Fruit fly (Drosophila melanogaster) whole organism, prepupa: ENCODE data around the gene CG2247.

Source experiments
- Blimp-1 ChIP-seq: fragments of 200-800 bp; sonication (Bioruptor generic); optimal IDR thresholded peaks from 3 replicates; lab custom pipeline; 2017; ENCODE audit warnings: missing biosample characterization, missing genetic modification characterization, mild to moderate bottlenecking, moderate library complexity, missing genetic modification reagents
- CG10631 ChIP-seq: fragments of 200-800 bp; sonication (Bioruptor generic); optimal IDR thresholded peaks from 2 replicates; lab custom pipeline; 2016; ENCODE audit warnings: missing biosample characterization, missing genetic modification characterization
- CG10669 ChIP-seq: fragments of 200-800 bp; sonication (Bioruptor generic); optimal IDR thresholded peaks from 3 replicates; lab custom pipeline; 2018; ENCODE audit warnings: missing biosample characterization, mild to moderate bottlenecking, missing genetic modification characterization, moderate library complexity
- CG11294 ChIP-seq: fragments of 200-800 bp; sonication (Bioruptor generic); IDR thresholded peaks from 2 replicates; pipeline ENCODE4 v1.3.6; 2022; ENCODE audit warnings: missing biosample characterization, missing genetic modification characterization
- CG11762 ChIP-seq: fragments of 200-800 bp; sonication (Bioruptor generic); optimal IDR thresholded peaks from 3 replicates; lab custom pipeline; 2016; ENCODE audit warnings: missing biosample characterization, missing genetic modification characterization; ENCODE audit not compliant: insufficient read depth
- CG15336 ChIP-seq: fragments of 200-800 bp; sonication (Bioruptor generic); IDR thresholded peaks from 2 replicates; pipeline ENCODE4 v1.3.6; 2022; ENCODE audit warnings: missing biosample characterization, missing genetic modification characterization
- CG16779 ChIP-seq: fragments of 200-800 bp; sonication (Bioruptor generic); optimal IDR thresholded peaks from 3 replicates; lab custom pipeline; 2017; ENCODE audit warnings: missing biosample characterization, mild to moderate bottlenecking, missing genetic modification characterization
- CG3032 ChIP-seq: fragments of 200-800 bp; optimal IDR thresholded peaks from 2 replicates; lab custom pipeline; 2019; ENCODE audit warnings: missing biosample characterization, mild to moderate bottlenecking, missing genetic modification characterization, moderate library complexity
- CG31627 ChIP-seq: fragments of 200-800 bp; sonication (Bioruptor generic); optimal IDR thresholded peaks from 3 replicates; lab custom pipeline; 2016; ENCODE audit warnings: missing biosample characterization, missing genetic modification characterization
- CG32006 ChIP-seq: fragments of 200-800 bp; sonication (Bioruptor generic); optimal IDR thresholded peaks from 3 replicates; lab custom pipeline; 2017; ENCODE audit warnings: missing biosample characterization, mild to moderate bottlenecking, missing genetic modification characterization
- CG34406 ChIP-seq: fragments of 200-800 bp; sonication (Bioruptor generic); optimal IDR thresholded peaks from 3 replicates; lab custom pipeline; 2016; ENCODE audit warnings: missing biosample characterization, missing genetic modification characterization
- CG3919 ChIP-seq: fragments of 200-800 bp; sonication (Bioruptor generic); optimal IDR thresholded peaks from 3 replicates; lab custom pipeline; 2016; ENCODE audit warnings: missing biosample characterization, missing genetic modification characterization
- CG4318 ChIP-seq: fragments of 200-800 bp; sonication (Bioruptor generic); optimal IDR thresholded peaks from 3 replicates; lab custom pipeline; 2017; ENCODE audit warnings: missing biosample characterization, mild to moderate bottlenecking, missing genetic modification characterization
- CG6163 ChIP-seq: fragments of 200-800 bp; sonication (Bioruptor generic); IDR thresholded peaks from 3 replicates; pipeline ENCODE4 v1.3.6; 2022; ENCODE audit warnings: missing biosample characterization, missing genetic modification characterization
- CG6276 ChIP-seq: fragments of 200-800 bp; sonication (Bioruptor generic); optimal IDR thresholded peaks from 2 replicates; lab custom pipeline; 2017; ENCODE audit warnings: missing biosample characterization, mild to moderate bottlenecking, missing genetic modification characterization
- CG6792 ChIP-seq: fragments of 200-800 bp; sonication (Bioruptor generic); optimal IDR thresholded peaks from 3 replicates; lab custom pipeline; 2016; ENCODE audit warnings: missing biosample characterization, missing genetic modification characterization
- CG6808 ChIP-seq: fragments of 200-800 bp; sonication (Bioruptor generic); optimal IDR thresholded peaks from 3 replicates; lab custom pipeline; 2017; ENCODE audit warnings: missing biosample characterization, missing genetic modification characterization, mild to moderate bottlenecking, moderate library complexity, missing genetic modification reagents
- CG6854 ChIP-seq: fragments of 200-800 bp; sonication (Bioruptor generic); optimal IDR thresholded peaks from 2 replicates; lab custom pipeline; 2017; ENCODE audit warnings: missing biosample characterization, mild to moderate bottlenecking, missing genetic modification characterization
- CG7368 ChIP-seq: fragments of 200-800 bp; sonication (Bioruptor generic); optimal IDR thresholded peaks from 3 replicates; lab custom pipeline; 2016; ENCODE audit warnings: missing biosample characterization, missing genetic modification characterization
- CG8119 ChIP-seq: fragments of 200-800 bp; sonication (Bioruptor generic); IDR thresholded peaks from 3 replicates; pipeline ENCODE4 v1.3.6; 2022; ENCODE audit warnings: missing biosample characterization, missing genetic modification characterization
- CG8319 ChIP-seq: fragments of 200-800 bp; sonication (Bioruptor generic); optimal IDR thresholded peaks from 3 replicates; lab custom pipeline; 2016; ENCODE audit warnings: missing biosample characterization, missing genetic modification characterization
- CG8632 ChIP-seq: fragments of 200-800 bp; sonication (Bioruptor generic); optimal IDR thresholded peaks from 3 replicates; lab custom pipeline; 2016; ENCODE audit warnings: missing biosample characterization, missing genetic modification characterization
- Eip75B ChIP-seq: fragments of 200-800 bp; sonication (Bioruptor generic); optimal IDR thresholded peaks from 3 replicates; lab custom pipeline; 2016; ENCODE audit warnings: missing biosample characterization, missing genetic modification characterization
- Eip78C ChIP-seq: fragments of 200-800 bp; sonication (Bioruptor generic); peaks from one replicate; lab custom pipeline; 2016; ENCODE audit warnings: missing biosample characterization, missing genetic modification characterization
- Ets21C ChIP-seq: fragments of 200-800 bp; sonication (Bioruptor generic); optimal IDR thresholded peaks from 3 replicates; lab custom pipeline; 2016; ENCODE audit warnings: missing biosample characterization, missing genetic modification characterization
- Hr38 ChIP-seq: sonication (Bioruptor generic); optimal IDR thresholded peaks from 2 replicates; lab custom pipeline; 2016; ENCODE audit warnings: missing biosample characterization, missing genetic modification characterization
- Hr39 ChIP-seq: fragments of 200-800 bp; sonication (Bioruptor generic); optimal IDR thresholded peaks from 2 replicates; lab custom pipeline; 2016; ENCODE audit warnings: missing biosample characterization, missing genetic modification characterization
- Met ChIP-seq: fragments of 200-800 bp; sonication (Bioruptor generic); optimal IDR thresholded peaks from 3 replicates; lab custom pipeline; 2016; ENCODE audit warnings: missing biosample characterization, missing genetic modification characterization
- Smox ChIP-seq: fragments of 200-800 bp; sonication (Bioruptor generic); optimal IDR thresholded peaks from 3 replicates; lab custom pipeline; 2016; ENCODE audit warnings: missing biosample characterization, missing genetic modification characterization
- Sox102F ChIP-seq: fragments of 200-800 bp; sonication (Bioruptor generic); optimal IDR thresholded peaks from 2 replicates; lab custom pipeline; 2016; ENCODE audit warnings: missing biosample characterization, mild to moderate bottlenecking, missing genetic modification characterization
- Sox14 ChIP-seq: fragments of 200-800 bp; sonication (Bioruptor generic); optimal IDR thresholded peaks from 3 replicates; lab custom pipeline; 2016; ENCODE audit warnings: missing biosample characterization, missing genetic modification characterization
- Sox15 ChIP-seq: fragments of 200-800 bp; sonication (Bioruptor generic); optimal IDR thresholded peaks from 3 replicates; lab custom pipeline; 2016; ENCODE audit warnings: missing biosample characterization, missing genetic modification characterization
- cyc ChIP-seq: fragments of 200-800 bp; sonication (Bioruptor generic); optimal IDR thresholded peaks from 3 replicates; lab custom pipeline; 2016; ENCODE audit warnings: missing biosample characterization, missing genetic modification characterization
- dac ChIP-seq: fragments of 200-800 bp; sonication (Bioruptor generic); optimal IDR thresholded peaks from 2 replicates; lab custom pipeline; 2017; ENCODE audit warnings: missing biosample characterization, mild to moderate bottlenecking, missing genetic modification characterization
- dsx ChIP-seq: fragments of 200-800 bp; optimal IDR thresholded peaks from 3 replicates; lab custom pipeline; 2019; ENCODE audit warnings: missing biosample characterization, mild to moderate bottlenecking, missing genetic modification characterization, moderate library complexity; ENCODE audit not compliant: poor library complexity, severe bottlenecking
- esn ChIP-seq: fragments of 200-800 bp; sonication (Bioruptor generic); optimal IDR thresholded peaks from 2 replicates; lab custom pipeline; 2016; ENCODE audit warnings: missing biosample characterization, mild to moderate bottlenecking, missing genetic modification characterization, moderate library complexity
- fd59A ChIP-seq: fragments of 200-800 bp; sonication (Bioruptor generic); optimal IDR thresholded peaks from 2 replicates; lab custom pipeline; 2017; ENCODE audit warnings: missing biosample characterization, mild to moderate bottlenecking, missing genetic modification characterization, missing genetic modification reagents
- fd85E ChIP-seq: fragments of 200-800 bp; sonication (Bioruptor generic); optimal IDR thresholded peaks from 3 replicates; lab custom pipeline; 2016; ENCODE audit warnings: missing biosample characterization, missing genetic modification characterization
- fkh ChIP-seq: fragments of 200-800 bp; sonication (Bioruptor generic); optimal IDR thresholded peaks from 3 replicates; lab custom pipeline; 2017; ENCODE audit warnings: missing biosample characterization, mild to moderate bottlenecking, missing genetic modification characterization, moderate library complexity
- net ChIP-seq: fragments of 200-800 bp; sonication (Bioruptor generic); optimal IDR thresholded peaks from 3 replicates; lab custom pipeline; 2016; ENCODE audit warnings: missing biosample characterization, missing genetic modification characterization
- pdm3 ChIP-seq: fragments of 200-800 bp; sonication (Bioruptor generic); optimal IDR thresholded peaks from 3 replicates; lab custom pipeline; 2016; ENCODE audit warnings: missing biosample characterization, missing genetic modification characterization
- topi ChIP-seq: fragments of 200-800 bp; sonication (Bioruptor generic); optimal IDR thresholded peaks from 3 replicates; lab custom pipeline; 2016; ENCODE audit warnings: missing biosample characterization, missing genetic modification characterization
- vri ChIP-seq: fragments of 200-800 bp; sonication (Bioruptor generic); optimal IDR thresholded peaks from 3 replicates; lab custom pipeline; 2016; ENCODE audit warnings: missing biosample characterization, mild to moderate bottlenecking, missing genetic modification characterization

Gene CG2247

dm6 chrX:11611645-11612079, at the start of gene CG2247, which contains the start of gene CG1703:
TSS of gene CG2247 (minus strand) at chrX:11611652.
TSS of gene CG1703 (plus strand) at chrX:11611927.
- TF ChIP-seq CG10631 (GFP tag; lab: Kevin White, UChicago) (no peak), dsx (GFP tag; lab: Kevin White, UChicago) (no peak), CG16779 (no peak), Hr39 (no peak), CG3919 (GFP tag; lab: Kevin White, UChicago) (no peak), CG32006 (GFP tag; lab: Kevin White, UChicago) (no peak), CG4318 (no peak), CG11762 (GFP tag; lab: Kevin White, UChicago) (no peak)

dm6 chrX:11660476-11660875, 49.0 kb upstream of the CG2247 start:
- TF ChIP-seq CG6854 (GFP tag; lab: Kevin White, UChicago): peak; percentile 29
- peak; percentile 58 for TF ChIP-seq CG7368 (GFP tag; lab: Kevin White, UChicago)
- peak; percentile 26 for TF ChIP-seq net
- no peak for TF ChIP-seq dac
- peak; percentile 7 for TF ChIP-seq cyc
- TF ChIP-seq CG8319: peak; percentile 7
- peak; percentile 50 for TF ChIP-seq CG34406 (GFP tag; lab: Kevin White, UChicago)
- TF ChIP-seq Sox15 (GFP tag; lab: Kevin White, UChicago): no peak
- TF ChIP-seq CG8119: no peak
- peak; percentile 46 for TF ChIP-seq esn
- TF ChIP-seq Eip78C (GFP tag; lab: Kevin White, UChicago): peak; percentile 76
- peak; percentile 28 for TF ChIP-seq Eip75B (GFP tag; lab: Kevin White, UChicago)
- TF ChIP-seq CG6808 (GFP tag; lab: Kevin White, UChicago): no peak
- peak; percentile 2 for TF ChIP-seq Blimp-1
- peak; percentile 39 for TF ChIP-seq Sox102F
- TF ChIP-seq CG15336 (GFP tag; lab: Robert Waterston, UW): no peak
- TF ChIP-seq CG10669 (GFP tag; lab: Kevin White, UChicago): peak; percentile 38
- peak; percentile 50 for TF ChIP-seq CG6792
- peak; percentile 41 for TF ChIP-seq CG8632 (GFP tag; lab: Kevin White, UChicago)
- TF ChIP-seq fd59A: no peak
- peak; percentile 18 for TF ChIP-seq Smox (GFP tag; lab: Kevin White, UChicago)
- TF ChIP-seq CG3919 (GFP tag; lab: Kevin White, UChicago): peak; percentile 21
- no peak for TF ChIP-seq Sox14 (GFP tag; lab: Kevin White, UChicago)
- TF ChIP-seq vri (GFP tag; lab: Kevin White, UChicago): peak; percentile 0
- TF ChIP-seq Ets21C (GFP tag; lab: Kevin White, UChicago): no peak
- TF ChIP-seq fkh: peak; percentile 62
- TF ChIP-seq Met (GFP tag; lab: Kevin White, UChicago): peak; percentile 77
- no peak for TF ChIP-seq CG11294 (GFP tag; lab: Robert Waterston, UW)
- TF ChIP-seq CG6163 (GFP tag; lab: Robert Waterston, UW): peak; percentile 39; the same call in 1 of the 3 replicates
- TF ChIP-seq, all 60 proteins: peak for 20

- TF ChIP-seq vri (GFP tag; lab: Kevin White, UChicago): no peak
- no peak for TF ChIP-seq CG34406 (GFP tag; lab: Kevin White, UChicago)
- TF ChIP-seq topi (GFP tag; lab: Kevin White, UChicago): no peak
- no peak for TF ChIP-seq CG31627
- TF ChIP-seq Eip75B (GFP tag; lab: Kevin White, UChicago): no peak
- TF ChIP-seq pdm3: no peak
- TF ChIP-seq CG7368 (GFP tag; lab: Kevin White, UChicago): no peak
- TF ChIP-seq CG6163 (GFP tag; lab: Robert Waterston, UW): no peak
- no peak for TF ChIP-seq Eip78C (GFP tag; lab: Kevin White, UChicago)
- TF ChIP-seq Hr38 (GFP tag; lab: Kevin White, UChicago): no peak
- TF ChIP-seq CG10669 (GFP tag; lab: Kevin White, UChicago): no peak
- no peak for TF ChIP-seq CG4318
- TF ChIP-seq CG6276 (GFP tag; lab: Kevin White, UChicago): no peak
- TF ChIP-seq CG3032 (tag; lab: Kevin White, UChicago): no peak
- no peak for TF ChIP-seq CG11762 (GFP tag; lab: Kevin White, UChicago)
- TF ChIP-seq fd85E: no peak
These were observed 48.2 kb upstream of the CG2247 start for dm6 chrX:11659634-11660033.
